Fruit fly (Drosophila melanogaster): ENCODE results near the gene CCDC53.
A peak's percentile ranks its signal among the peaks of the same experiment; 100 is the strongest.

The CCDC53 gene

DNA sequence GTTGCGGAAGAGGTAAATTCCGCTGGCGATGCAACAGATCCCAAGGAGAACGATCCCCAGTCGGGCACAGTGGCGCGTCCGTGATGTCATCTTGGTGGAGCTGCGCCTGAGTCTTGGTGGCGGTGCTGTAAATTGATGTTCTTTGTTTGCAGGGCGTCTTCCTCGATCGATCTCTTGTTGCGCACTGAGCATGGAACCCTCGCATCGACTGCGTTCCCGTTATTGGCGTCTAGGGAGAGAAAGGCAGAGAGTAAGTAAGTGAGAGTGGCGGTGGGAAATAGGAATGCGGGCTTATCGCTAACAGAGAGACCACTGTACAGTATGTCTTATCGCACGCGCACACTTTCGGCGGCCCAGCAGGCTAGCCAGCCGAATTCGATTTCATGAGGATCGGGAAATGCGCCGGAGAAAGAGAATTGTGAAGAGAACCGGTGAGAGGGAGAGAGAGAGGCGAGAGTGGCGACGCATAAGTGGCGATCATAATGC is 49.5 kb upstream of the CCDC53 start (continued):
- TF ChIP-seq Blimp-1 (GFP tag; optimal IDR thresholded peaks at IDR 0.05), result peak; percentile 7
- TF ChIP-seq CG10669 (GFP tag; optimal IDR thresholded peaks at IDR 0.05), result no peak
- no peak for TF ChIP-seq dac (GFP tag; optimal IDR thresholded peaks at IDR 0.05)
- TF ChIP-seq fd85E (GFP tag; optimal IDR thresholded peaks at IDR 0.05), result no peak
- no peak for TF ChIP-seq lz (GFP tag; optimal IDR thresholded peaks at IDR 0.05)
- TF ChIP-seq Hr38 (GFP tag; optimal IDR thresholded peaks at IDR 0.05), result no peak
- no peak for TF ChIP-seq Eip75B (GFP tag; optimal IDR thresholded peaks at IDR 0.05)

DNA sequence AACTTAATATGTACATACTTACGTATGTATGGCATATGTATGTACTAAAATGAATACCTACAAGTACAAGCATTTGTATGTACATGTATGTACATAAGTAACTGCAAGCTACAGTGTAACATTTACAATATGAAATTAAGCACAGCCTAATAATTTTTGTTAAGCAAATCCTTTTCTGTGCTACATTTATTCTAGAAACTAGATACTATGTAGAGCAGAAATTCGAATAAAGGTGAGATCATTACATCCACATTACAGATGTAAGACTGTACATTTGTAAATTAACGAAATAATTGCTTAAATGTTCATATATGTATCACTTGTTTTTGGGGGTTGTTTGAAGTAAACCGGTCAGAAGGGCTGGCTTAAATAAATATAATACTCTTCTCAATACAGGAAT is 49.0 kb upstream of the CCDC53 start:
- TF ChIP-seq fd85E (GFP tag; optimal IDR thresholded peaks at IDR 0.05) (no peak), ss (GFP tag; optimal IDR thresholded peaks at IDR 0.05) (no peak), net (GFP tag; optimal IDR thresholded peaks at IDR 0.05) (no peak), Met (GFP tag; optimal IDR thresholded peaks at IDR 0.05) (peak; percentile 40), CG3919 (GFP tag; optimal IDR thresholded peaks at IDR 0.05) (peak; percentile 19), Blimp-1 (GFP tag; optimal IDR thresholded peaks at IDR 0.05) (no peak), CG6854 (GFP tag; optimal IDR thresholded peaks at IDR 0.05) (no peak), CG10631 (GFP tag; optimal IDR thresholded peaks at IDR 0.05) (no peak), CG6792 (GFP tag; optimal IDR thresholded peaks at IDR 0.05) (peak; percentile 36), spab (GFP tag; optimal IDR thresholded peaks at IDR 0.05) (no peak), pdm3 (GFP tag; optimal IDR thresholded peaks at IDR 0.05) (peak; percentile 60), CG10669 (GFP tag; optimal IDR thresholded peaks at IDR 0.05) (no peak), eg (GFP tag; IDR thresholded peaks at IDR 0.05) (0 out of 3 replicates have a peak, but pooled peaks have one; percentile 39), CG8632 (GFP tag; optimal IDR thresholded peaks at IDR 0.05) (peak; percentile 29), CG11902 (GFP tag; optimal IDR thresholded peaks at IDR 0.05) (no peak), CG6163 (GFP tag; IDR thresholded peaks at IDR 0.05) (0 out of 3 replicates have a peak, but pooled peaks have one; percentile 39), fd59A (GFP tag; optimal IDR thresholded peaks at IDR 0.05) (no peak), Eip78C (GFP tag) (peak; percentile 86), vri (GFP tag; optimal IDR thresholded peaks at IDR 0.05) (peak; percentile 25), acj6 (GFP tag; optimal IDR thresholded peaks at IDR 0.05) (peak; percentile 48), CG1621 (tag; optimal IDR thresholded peaks at IDR 0.05) (no peak), salr (GFP tag; optimal IDR thresholded peaks at IDR 0.05) (no peak), CG32006 (GFP tag; optimal IDR thresholded peaks at IDR 0.05) (peak; percentile 24), CG4318 (GFP tag; optimal IDR thresholded peaks at IDR 0.05) (no peak), CG16779 (tag; optimal IDR thresholded peaks at IDR 0.05) (no peak), Hr39 (GFP tag; optimal IDR thresholded peaks at IDR 0.05) (peak; percentile 86), cyc (GFP tag; optimal IDR thresholded peaks at IDR 0.05) (peak; percentile 62), Gug (GFP tag; IDR thresholded peaks at IDR 0.05) (no peak), Sox102F (GFP tag; optimal IDR thresholded peaks at IDR 0.05) (peak; percentile 47), dac (GFP tag; optimal IDR thresholded peaks at IDR 0.05) (no peak), CG15336 (GFP tag; IDR thresholded peaks at IDR 0.05) (0 out of 2 replicates have a peak, but pooled peaks have one; percentile 15), svp (GFP tag) (peak; percentile 81), esn (GFP tag; optimal IDR thresholded peaks at IDR 0.05) (peak; percentile 79), topi (GFP tag; optimal IDR thresholded peaks at IDR 0.05) (peak; percentile 68), CG8319 (GFP tag; optimal IDR thresholded peaks at IDR 0.05) (no peak), achi (GFP tag; optimal IDR thresholded peaks at IDR 0.05) (peak; percentile 45), CG31627 (GFP tag; optimal IDR thresholded peaks at IDR 0.05) (peak; percentile 86), CG6276 (GFP tag; optimal IDR thresholded peaks at IDR 0.05) (no peak), CG3032 (tag; optimal IDR thresholded peaks at IDR 0.05) (no peak), OdsH (GFP tag; optimal IDR thresholded peaks at IDR 0.05) (peak; percentile 46), CG7368 (GFP tag; optimal IDR thresholded peaks at IDR 0.05) (peak; percentile 20), Hr38 (GFP tag; optimal IDR thresholded peaks at IDR 0.05) (no peak), Hr4 (GFP tag; optimal IDR thresholded peaks at IDR 0.05) (peak; percentile 38), CG11294 (GFP tag; IDR thresholded peaks at IDR 0.05) (no peak), fkh (GFP tag; optimal IDR thresholded peaks at IDR 0.05) (no peak), Ets21C (GFP tag; optimal IDR thresholded peaks at IDR 0.05) (peak; percentile 62), CG11762 (GFP tag; optimal IDR thresholded peaks at IDR 0.05; ENCODE audit: insufficient read depth) (no peak), CG6808 (GFP tag; optimal IDR thresholded peaks at IDR 0.05) (no peak)
